Fruit fly (Drosophila melanogaster): ENCODE results near the gene CG5276.

The CG5276 gene

DNA sequence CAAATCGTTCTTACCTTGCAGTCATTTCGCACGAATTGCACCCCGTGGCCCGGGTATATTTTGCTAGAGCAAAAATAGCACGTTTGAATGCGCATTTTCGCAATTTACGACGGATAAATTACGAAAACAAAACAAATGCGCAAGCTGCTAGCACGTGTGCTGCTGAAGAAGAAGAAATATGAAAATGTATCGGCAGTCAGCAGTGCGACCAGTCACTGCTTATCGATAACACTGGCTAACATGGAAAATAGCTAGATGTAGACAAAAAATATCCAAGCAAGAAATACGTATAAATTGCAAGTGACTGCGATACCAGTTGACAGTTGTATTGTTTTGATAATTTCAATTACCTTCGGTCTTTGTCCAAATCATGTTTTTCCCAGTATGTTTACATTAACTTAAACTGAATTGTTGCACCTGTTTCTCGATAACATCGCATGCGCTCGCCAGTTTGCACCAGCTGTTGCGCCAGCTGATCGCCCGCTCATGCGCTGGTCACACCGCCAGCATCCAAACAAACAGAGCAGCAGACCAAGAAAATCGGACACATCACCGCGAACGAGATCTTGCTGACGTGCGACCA is at the start of gene CG5276, which contains the start of gene RpL24-like (continued):
- no peak for TF ChIP-seq BtbVII (GFP tag; optimal IDR thresholded peaks at IDR 0.05)
- TF ChIP-seq Myb (GFP tag; optimal IDR thresholded peaks at IDR 0.05), result peak; percentile 15
- TF ChIP-seq p53 (GFP tag; optimal IDR thresholded peaks at IDR 0.05), result no peak
- TF ChIP-seq tup (GFP tag; optimal IDR thresholded peaks at IDR 0.05), result no peak
- no peak for TF ChIP-seq Taf1 (GFP tag; IDR thresholded peaks at IDR 0.05)
- no peak for TF ChIP-seq CG9437 (GFP tag; optimal IDR thresholded peaks at IDR 0.05)
- TF ChIP-seq Kr (GFP tag; optimal IDR thresholded peaks at IDR 0.05), result no peak
- TF ChIP-seq CG12391 (tag; optimal IDR thresholded peaks at IDR 0.05), result peak; percentile 30
- no peak for TF ChIP-seq CG7987 (GFP tag; optimal IDR thresholded peaks at IDR 0.05)
- TF ChIP-seq CG9797 (GFP tag; optimal IDR thresholded peaks at IDR 0.05), result peak; percentile 99
- TF ChIP-seq Sox100B (GFP tag; optimal IDR thresholded peaks at IDR 0.05), result no peak
- no peak for TF ChIP-seq yki (optimal IDR thresholded peaks at IDR 0.05)
- TF ChIP-seq CG14050 (GFP tag; IDR thresholded peaks at IDR 0.05), result no peak
- TF ChIP-seq HLH4C (GFP tag; IDR thresholded peaks at IDR 0.05; ENCODE audit: partially characterized antibody), result peak; percentile 57; the same call in 2 of the 3 replicates
- TF ChIP-seq fd3F (GFP tag; optimal IDR thresholded peaks at IDR 0.05), result no peak
- TF ChIP-seq CG18011 (GFP tag; optimal IDR thresholded peaks at IDR 0.05), result no peak
- peak; percentile 86 for TF ChIP-seq MESR4 (GFP tag; optimal IDR thresholded peaks at IDR 0.05)
- no peak for TF ChIP-seq exex (tag; optimal IDR thresholded peaks at IDR 0.05)
- no peak for TF ChIP-seq CG2678 (tag; optimal IDR thresholded peaks at IDR 0.05)
- TF ChIP-seq CG12155 (GFP tag; optimal IDR thresholded peaks at IDR 0.05), result peak; percentile 25
- TF ChIP-seq Max (GFP tag; optimal IDR thresholded peaks at IDR 0.05), result peak; percentile 94
- peak; percentile 16 for TF ChIP-seq ems (GFP tag; optimal IDR thresholded peaks at IDR 0.05)
- no peak for TF ChIP-seq PHDP (tag; optimal IDR thresholded peaks at IDR 0.05)
- no peak for TF ChIP-seq bigmax (GFP tag; optimal IDR thresholded peaks at IDR 0.05)
- TF ChIP-seq Lim3 (GFP tag; IDR thresholded peaks at IDR 0.05), result no peak
- TF ChIP-seq NK7.1 (GFP tag; optimal IDR thresholded peaks at IDR 0.05), result no peak
- TF ChIP-seq ash1 (GFP tag; optimal IDR thresholded peaks at IDR 0.05), result no peak
- TF ChIP-seq CG9727 (GFP tag; optimal IDR thresholded peaks at IDR 0.05), result peak; percentile 46
- TF ChIP-seq Hr51 (GFP tag; optimal IDR thresholded peaks at IDR 0.05), result no peak
- no peak for TF ChIP-seq CG14441 (GFP tag; IDR thresholded peaks at IDR 0.05)
- TF ChIP-seq CG15696 (tag; optimal IDR thresholded peaks at IDR 0.05), result peak; percentile 11
- TF ChIP-seq CG4282 (GFP tag; optimal IDR thresholded peaks at IDR 0.05), result no peak
- TF ChIP-seq Trl (optimal IDR thresholded peaks at IDR 0.05), result no peak
- no peak for TF ChIP-seq Trl (GFP tag; optimal IDR thresholded peaks at IDR 0.05)
- no peak for TF ChIP-seq luna (GFP tag; optimal IDR thresholded peaks at IDR 0.05)
- peak; percentile 54 for TF ChIP-seq Elba2 (GFP tag; optimal IDR thresholded peaks at IDR 0.05)
- no peak for TF ChIP-seq CG17568 (GFP tag; optimal IDR thresholded peaks at IDR 0.05)
- TF ChIP-seq CG18599 (GFP tag; optimal IDR thresholded peaks at IDR 0.05), result no peak
- TF ChIP-seq CG17829 (tag; optimal IDR thresholded peaks at IDR 0.05), result peak; percentile 47
- TF ChIP-seq jumu (GFP tag; optimal IDR thresholded peaks at IDR 0.05), result no peak
- no peak for TF ChIP-seq Dek (tag; optimal IDR thresholded peaks at IDR 0.05)
- peak; percentile 61 for TF ChIP-seq CG13624 (GFP tag; optimal IDR thresholded peaks at IDR 0.05)
- TF ChIP-seq vvl (GFP tag; IDR thresholded peaks at IDR 0.05), result no peak
- no peak for TF ChIP-seq gsb-n (tag; optimal IDR thresholded peaks at IDR 0.05)
- TF ChIP-seq CG17359 (tag; optimal IDR thresholded peaks at IDR 0.05), result no peak
- peak; percentile 99 to 100 for TF ChIP-seq crp (GFP tag; optimal IDR thresholded peaks at IDR 0.05)
- no peak for TF ChIP-seq Optix (GFP tag; IDR thresholded peaks at IDR 0.05)
- no peak for TF ChIP-seq Aef1 (GFP tag; IDR thresholded peaks at IDR 0.05)
- TF ChIP-seq CG3281 (GFP tag; optimal IDR thresholded peaks at IDR 0.05), result no peak
- TF ChIP-seq chinmo (GFP tag; IDR thresholded peaks at IDR 0.05; ENCODE audit: partially characterized antibody), result 0 out of 4 replicates have a peak, but pooled peaks have one; percentile 60

Data from whole organism, embryonic.